Worm (Caenorhabditis elegans) whole organism, mixed stage, embryonic: ENCODE data around the gene str-85.

Experiments
- M03D4.4 ChIP-seq: sonication (generic microtip); optimal IDR thresholded peaks from 2 replicates; lab custom pipeline; 2017; ENCODE audit warnings: mild to moderate bottlenecking, missing genetic modification characterization, missing compliant biosample characterization
- lsy-2 ChIP-seq: fragments of 150-350 bp; optimal IDR thresholded peaks from 2 replicates; lab custom pipeline; 2014; ENCODE audit warnings: missing biosample characterization, missing genetic modification characterization
- nhr-2 ChIP-seq: fragments of 150-350 bp; optimal IDR thresholded peaks from 2 replicates; lab custom pipeline; 2014; ENCODE audit warnings: missing biosample characterization, missing genetic modification characterization
- nhr-76 ChIP-seq: sonication (generic microtip); optimal IDR thresholded peaks from 2 replicates; lab custom pipeline; 2017; ENCODE audit warnings: missing biosample characterization, missing genetic modification characterization
- snpc-4 ChIP-seq: fragments of 150-350 bp; optimal IDR thresholded peaks from 2 replicates; lab custom pipeline; 2014; ENCODE audit warnings: missing biosample characterization, missing genetic modification characterization
- tbx-8 ChIP-seq: fragments of 200-800 bp; sonication (Bioruptor generic); optimal IDR thresholded peaks from 2 replicates; lab custom pipeline; 2018; ENCODE audit warnings: mild to moderate bottlenecking, missing genetic modification characterization, moderate library complexity, missing compliant biosample characterization
- unc-62 ChIP-seq: fragments of 150-350 bp; optimal IDR thresholded peaks from 2 replicates; lab custom pipeline; 2014; ENCODE audit warnings: missing biosample characterization, missing genetic modification reagents, missing genetic modification characterization

- TF ChIP-seq unc-62 (GFP tag; lab: Kevin White, UChicago) (no peak), nhr-76 (tag; lab: Kevin White, UChicago) (no peak), lsy-2 (tag; lab: Kevin White, UChicago) (no peak), snpc-4 (tag; lab: Kevin White, UChicago) (no peak), tbx-8 (GFP tag; lab: Kevin White, UChicago) (no peak), nhr-2 (no peak), M03D4.4 (tag; lab: Kevin White, UChicago) (no peak)
Observed at ce11 chrV:8940419-8940818, 45.2 kb downstream of the str-85 start.
